Worm (Caenorhabditis elegans) whole organism, late embryonic: ENCODE results near the gene C18H9.6.

Experiments used
- F13H6.1 ChIP-seq: sonication (generic microtip); optimal IDR thresholded peaks from 2 replicates; lab custom pipeline; 2016; ENCODE audit warnings: missing genetic modification characterization, missing compliant biosample characterization
- ama-1 ChIP-seq: fragments of 150-350 bp; optimal IDR thresholded peaks from 2 replicates; lab custom pipeline; 2014
- ceh-2 ChIP-seq: sonication (generic microtip); optimal IDR thresholded peaks from 2 replicates; lab custom pipeline; 2016; ENCODE audit warnings: missing genotype, missing genetic modification characterization, missing compliant biosample characterization
- hlh-6 ChIP-seq: sonication (generic microtip); optimal IDR thresholded peaks from 2 replicates; lab custom pipeline; 2016; ENCODE audit warnings: missing genotype, missing genetic modification characterization, missing compliant biosample characterization
- nhr-11 ChIP-seq: fragments of 150-350 bp; optimal IDR thresholded peaks from 2 replicates; lab custom pipeline; 2014; ENCODE audit warnings: missing biosample characterization, missing genetic modification characterization
- pqm-1 ChIP-seq: sonication (generic microtip); optimal IDR thresholded peaks from 2 replicates; lab custom pipeline; 2016; ENCODE audit warnings: missing genetic modification characterization, missing compliant biosample characterization
- sox-4 ChIP-seq: sonication (generic microtip); optimal IDR thresholded peaks from 2 replicates; lab custom pipeline; 2017; ENCODE audit warnings: mild to moderate bottlenecking, missing genetic modification characterization, inconsistent platforms, missing compliant biosample characterization

ce11 chrII:6749422-6749821 is 48.0 kb upstream of the C18H9.6 start, which contains the start of gene F41G3.10:
- TF ChIP-seq ama-1 (lab: Kevin White, UChicago) (no peak), hlh-6 (tag; lab: Kevin White, UChicago) (no peak), sox-4 (tag; lab: Kevin White, UChicago) (no peak), nhr-11 (tag; lab: Kevin White, UChicago) (no peak), ceh-2 (tag; lab: Kevin White, UChicago) (no peak), pqm-1 (tag; lab: Kevin White, UChicago) (no peak), F13H6.1 (no peak)
